Fruit fly (Drosophila melanogaster) whole organism, embryonic: ENCODE measurements around the gene CG46458.

ENCODE experiments used
- ATbp ChIP-seq: fragments of 200-800 bp; sonication (Bioruptor generic); optimal IDR thresholded peaks from 2 replicates; lab custom pipeline; 2017; ENCODE audit warnings: missing biosample characterization, mild to moderate bottlenecking, missing genetic modification characterization, missing genetic modification reagents
- Bdp1 ChIP-seq: fragments of 200-800 bp; sonication (Bioruptor generic); optimal IDR thresholded peaks from 3 replicates; lab custom pipeline; 2016; ENCODE audit warnings: missing biosample characterization, missing genetic modification characterization
- BtbVII ChIP-seq: fragments of 200-800 bp; sonication (Bioruptor generic); optimal IDR thresholded peaks from 3 replicates; lab custom pipeline; 2017; ENCODE audit warnings: missing biosample characterization, mild to moderate bottlenecking, missing genetic modification characterization
- CG10267 ChIP-seq: fragments of 200-800 bp; sonication (Bioruptor generic); optimal IDR thresholded peaks from 2 replicates; lab custom pipeline; 2018; ENCODE audit warnings: missing biosample characterization, mild to moderate bottlenecking, missing genetic modification characterization, moderate library complexity
- CG10431 ChIP-seq: fragments of 200-800 bp; sonication (Bioruptor generic); optimal IDR thresholded peaks from 3 replicates; lab custom pipeline; 2018; ENCODE audit warnings: missing biosample characterization, mild to moderate bottlenecking, missing genetic modification characterization
- CG11695 ChIP-seq: fragments of 200-800 bp; sonication (Bioruptor generic); IDR thresholded peaks from 3 replicates; pipeline ENCODE4 v1.3.6; 2022; ENCODE audit warnings: missing biosample characterization, missing genetic modification characterization
- CG12071 ChIP-seq: fragments of 200-800 bp; sonication (Bioruptor generic); optimal IDR thresholded peaks from 3 replicates; lab custom pipeline; 2018; ENCODE audit warnings: missing biosample characterization, mild to moderate bottlenecking, missing genetic modification characterization
- CG12744 ChIP-seq: fragments of 200-800 bp; sonication (Bioruptor generic); optimal IDR thresholded peaks from 2 replicates; lab custom pipeline; 2016; ENCODE audit warnings: missing biosample characterization, missing genetic modification characterization
- CG13775 ChIP-seq: fragments of 200-800 bp; sonication (Bioruptor generic); optimal IDR thresholded peaks from 3 replicates; lab custom pipeline; 2017; ENCODE audit warnings: missing biosample characterization, mild to moderate bottlenecking, missing genetic modification characterization
- CG14014 ChIP-seq: fragments of 200-800 bp; sonication (Bioruptor generic); IDR thresholded peaks from 2 replicates; pipeline ENCODE4 v1.3.6; 2022; ENCODE audit warnings: missing biosample characterization, missing genetic modification characterization
- CG15514 ChIP-seq: fragments of 200-800 bp; sonication (Bioruptor generic); optimal IDR thresholded peaks from 3 replicates; lab custom pipeline; 2017; ENCODE audit warnings: missing biosample characterization, missing genetic modification characterization, mild to moderate bottlenecking, moderate library complexity, missing genetic modification reagents
- CG17612 ChIP-seq: fragments of 200-800 bp; sonication (Bioruptor generic); IDR thresholded peaks from 2 replicates; pipeline ENCODE4 v1.3.6; 2022; ENCODE audit warnings: missing biosample characterization, missing genetic modification characterization
- CG2678 ChIP-seq: fragments of 200-800 bp; sonication (Bioruptor generic); optimal IDR thresholded peaks from 3 replicates; lab custom pipeline; 2019; ENCODE audit warnings: missing biosample characterization, mild to moderate bottlenecking, missing genetic modification characterization, moderate library complexity
- CG2889 ChIP-seq: fragments of 200-800 bp; sonication (Bioruptor generic); IDR thresholded peaks from 3 replicates; pipeline ENCODE4 v1.3.6; 2022; ENCODE audit warnings: missing biosample characterization, missing genetic modification characterization
- CG3065 ChIP-seq: fragments of 200-800 bp; sonication (Bioruptor generic); optimal IDR thresholded peaks from 2 replicates; lab custom pipeline; 2016; ENCODE audit warnings: missing biosample characterization, missing genetic modification characterization
- CG32767 ChIP-seq: fragments of 200-800 bp; sonication (Bioruptor generic); IDR thresholded peaks from 2 replicates; pipeline ENCODE4 v1.3.6; 2022; ENCODE audit warnings: missing biosample characterization, missing genetic modification characterization
- CG4282 ChIP-seq: fragments of 200-800 bp; sonication (Bioruptor generic); optimal IDR thresholded peaks from 2 replicates; lab custom pipeline; 2016; ENCODE audit warnings: missing biosample characterization, missing genetic modification characterization
- CG4328 ChIP-seq: fragments of 200-800 bp; sonication (Bioruptor generic); optimal IDR thresholded peaks from 3 replicates; lab custom pipeline; 2017; ENCODE audit warnings: missing biosample characterization, missing genetic modification reagents, missing genetic modification characterization
- CG4617 ChIP-seq: fragments of 200-800 bp; sonication (Bioruptor generic); optimal IDR thresholded peaks from 3 replicates; lab custom pipeline; 2016; ENCODE audit warnings: missing biosample characterization, missing genetic modification characterization, borderline replicate concordance
- CG7271 ChIP-seq: fragments of 200-800 bp; sonication (Bioruptor generic); optimal IDR thresholded peaks from 2 replicates; lab custom pipeline; 2018; ENCODE audit warnings: missing biosample characterization, mild to moderate bottlenecking, missing genetic modification characterization, moderate library complexity
- Dip3 ChIP-seq: fragments of 200-800 bp; sonication (Bioruptor generic); optimal IDR thresholded peaks from 3 replicates; lab custom pipeline; 2016; ENCODE audit warnings: missing biosample characterization, missing genetic modification characterization
- E2f1 ChIP-seq: fragments of 200-800 bp; sonication (Bioruptor generic); IDR thresholded peaks from 2 replicates; pipeline ENCODE4 v1.3.6; 2022; ENCODE audit warnings: missing biosample characterization, missing genetic modification characterization
- Lim3 ChIP-seq: fragments of 200-800 bp; sonication (Bioruptor generic); IDR thresholded peaks from 2 replicates; pipeline ENCODE4 v1.3.6; 2022; ENCODE audit warnings: missing biosample characterization, missing genetic modification characterization
- NC2α ChIP-seq: fragments of 200-800 bp; sonication (Bioruptor generic); optimal IDR thresholded peaks from 2 replicates; lab custom pipeline; 2016; ENCODE audit warnings: missing biosample characterization, missing genetic modification characterization
- Nf-YA ChIP-seq: fragments of 200-800 bp; sonication (Bioruptor generic); IDR thresholded peaks from 2 replicates; pipeline ENCODE4 v1.3.6; 2022; ENCODE audit warnings: missing biosample characterization, missing genetic modification characterization
- Oli ChIP-seq: fragments of 200-800 bp; sonication (Bioruptor generic); optimal IDR thresholded peaks from 2 replicates; lab custom pipeline; 2018; ENCODE audit warnings: missing biosample characterization, mild to moderate bottlenecking, missing genetic modification characterization, moderate library complexity
- PHDP ChIP-seq: fragments of 200-800 bp; sonication (Bioruptor generic); optimal IDR thresholded peaks from 3 replicates; lab custom pipeline; 2018; ENCODE audit warnings: missing biosample characterization, mild to moderate bottlenecking, missing genetic modification characterization, moderate library complexity
- Side ChIP-seq: fragments of 200-800 bp; sonication (Bioruptor generic); optimal IDR thresholded peaks from 2 replicates; lab custom pipeline; 2016; ENCODE audit warnings: missing biosample characterization, missing genetic modification characterization
- Stat92E ChIP-seq, 3 experiments: fragments of >200 bp in 2 of 3; fragments of 200-800 bp in 1 of 3; sonication (Bioruptor generic) in 1 of 3; optimal IDR thresholded peaks; 2 replicates each; lab custom pipeline; 2017 to 2019; ENCODE audit warnings: missing biosample characterization in 3 of 3, missing genetic modification characterization in 3 of 3, mild to moderate bottlenecking in 1 of 3, moderate library complexity in 1 of 3
- abd-A ChIP-seq: fragments of 200-800 bp; sonication (Bioruptor generic); optimal IDR thresholded peaks from 3 replicates; lab custom pipeline; 2019; ENCODE audit warnings: missing biosample characterization, mild to moderate bottlenecking, missing genetic modification characterization, moderate library complexity
- ap ChIP-seq: fragments of 200-800 bp; sonication (Bioruptor generic); IDR thresholded peaks from 2 replicates; pipeline ENCODE4 v1.3.6; 2022; ENCODE audit warnings: missing biosample characterization, missing genetic modification characterization
- ara ChIP-seq: fragments of 200-800 bp; sonication (Bioruptor generic); IDR thresholded peaks from 2 replicates; pipeline ENCODE4 v1.3.6; 2022; ENCODE audit warnings: missing biosample characterization, missing genetic modification characterization
- cad ChIP-seq: fragments of >200 bp; optimal IDR thresholded peaks from 2 replicates; lab custom pipeline; 2017; ENCODE audit warnings: missing biosample characterization, missing genetic modification characterization
- dmrt99B ChIP-seq: fragments of 200-800 bp; sonication (Bioruptor generic); optimal IDR thresholded peaks from 2 replicates; lab custom pipeline; 2018; ENCODE audit warnings: missing biosample characterization, mild to moderate bottlenecking, missing genetic modification characterization, moderate library complexity
- esg ChIP-seq: fragments of 200-800 bp; sonication (Bioruptor generic); conservative IDR thresholded peaks from 2 replicates; pipeline ENCODE4 v1.3.6; 2022; ENCODE audit warnings: missing biosample characterization, missing genetic modification characterization
- fd96Cb ChIP-seq: fragments of 200-800 bp; sonication (Bioruptor generic); optimal IDR thresholded peaks from 2 replicates; lab custom pipeline; 2018; ENCODE audit warnings: missing biosample characterization, mild to moderate bottlenecking, missing genetic modification characterization, moderate library complexity
- ham ChIP-seq: fragments of 200-800 bp; sonication (Bioruptor generic); IDR thresholded peaks from 2 replicates; pipeline ENCODE4 v1.3.6; 2022; ENCODE audit warnings: missing biosample characterization, missing genetic modification characterization
- hb ChIP-seq: fragments of 200-800 bp; sonication (Bioruptor generic); IDR thresholded peaks from 3 replicates; pipeline ENCODE4 v1.3.6; 2022; ENCODE audit warnings: missing biosample characterization, missing genetic modification characterization; ENCODE audit not compliant: partially characterized antibody
- kay ChIP-seq: fragments of 200-800 bp; sonication (Bioruptor generic); optimal IDR thresholded peaks from 2 replicates; lab custom pipeline; 2016; ENCODE audit warnings: missing biosample characterization, missing genetic modification characterization
- ken ChIP-seq: fragments of 200-800 bp; sonication (Bioruptor generic); IDR thresholded peaks from 3 replicates; pipeline ENCODE4 v1.3.6; 2022; ENCODE audit warnings: missing biosample characterization, missing genetic modification characterization
- knrl ChIP-seq: fragments of 200-800 bp; sonication (Bioruptor generic); IDR thresholded peaks from 3 replicates; pipeline ENCODE4 v1.3.6; 2022; ENCODE audit warnings: missing biosample characterization, missing genetic modification characterization; ENCODE audit not compliant: partially characterized antibody
- nau ChIP-seq: fragments of 200-800 bp; sonication (Bioruptor generic); optimal IDR thresholded peaks from 3 replicates; lab custom pipeline; 2017; ENCODE audit warnings: missing biosample characterization, mild to moderate bottlenecking, missing genetic modification characterization, missing genetic modification reagents
- otp ChIP-seq: fragments of 200-800 bp; sonication (Bioruptor generic); IDR thresholded peaks from 3 replicates; pipeline ENCODE4, ENCODE4 v1.3.6; 2022; ENCODE audit warnings: missing biosample characterization, missing genetic modification characterization
- pho ChIP-seq: fragments of 200-800 bp; sonication (Bioruptor generic); optimal IDR thresholded peaks from 2 replicates; lab custom pipeline; 2016; ENCODE audit warnings: missing biosample characterization, missing genetic modification characterization
- pzg ChIP-seq: fragments of 200-800 bp; sonication (Bioruptor generic); optimal IDR thresholded peaks from 3 replicates; lab custom pipeline; 2018; ENCODE audit warnings: missing biosample characterization, mild to moderate bottlenecking, missing genetic modification characterization, moderate library complexity
- shn ChIP-seq: fragments of 200-800 bp; sonication (Bioruptor generic); optimal IDR thresholded peaks from 3 replicates; lab custom pipeline; 2016; ENCODE audit warnings: missing biosample characterization, missing genetic modification characterization
- sob ChIP-seq: fragments of 200-800 bp; sonication (Bioruptor generic); IDR thresholded peaks from 2 replicates; pipeline ENCODE4 v1.3.6; 2022; ENCODE audit warnings: missing biosample characterization, missing genetic modification characterization
- tgo ChIP-seq: fragments of 200-800 bp; sonication (Bioruptor generic); IDR thresholded peaks from 3 replicates; pipeline ENCODE4 v1.3.6; 2022; ENCODE audit warnings: missing biosample characterization, missing genetic modification characterization
- unpg ChIP-seq: fragments of 200-800 bp; sonication (Bioruptor generic); optimal IDR thresholded peaks from 3 replicates; lab custom pipeline; 2018; ENCODE audit warnings: missing biosample characterization, mild to moderate bottlenecking, missing genetic modification characterization, moderate library complexity
- usp ChIP-seq: fragments of >200 bp; optimal IDR thresholded peaks from 2 replicates; lab custom pipeline; 2017; ENCODE audit warnings: missing biosample characterization, missing genetic modification characterization
- zen ChIP-seq: fragments of 200-800 bp; sonication (Bioruptor generic); optimal IDR thresholded peaks from 3 replicates; lab custom pipeline; 2018; ENCODE audit warnings: missing biosample characterization, mild to moderate bottlenecking, missing genetic modification characterization, moderate library complexity

Gene CG46458

DNA sequence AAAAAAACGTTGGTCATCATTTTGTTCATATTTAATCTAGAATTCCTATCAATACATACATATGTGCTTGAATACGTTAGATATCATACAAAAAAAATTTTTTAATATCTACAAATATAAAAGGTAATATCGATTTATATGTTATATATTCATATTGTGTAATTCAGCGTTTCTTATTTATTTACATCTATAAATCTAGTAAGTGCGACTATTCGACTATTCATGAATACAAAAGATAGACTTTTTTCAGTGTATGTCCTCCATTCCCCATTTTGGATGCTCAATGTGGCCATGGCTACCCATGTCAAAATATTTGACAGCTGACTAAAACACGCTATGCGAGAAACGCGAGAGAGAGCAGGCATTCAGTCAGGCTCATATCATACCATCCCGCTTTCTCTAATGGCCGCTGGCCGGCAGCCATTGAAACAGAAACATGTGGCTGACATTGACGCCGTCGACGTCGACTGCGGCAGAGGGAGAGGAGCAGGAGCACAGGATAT lies 54.8 kb downstream of the CG46458 start (continued):
- TF ChIP-seq E2f1 (peak; percentile 40), CG13775 (GFP tag; lab: Kevin White, UChicago) (peak; percentile 73), Oli (tag; lab: Kevin White, UChicago) (peak; percentile 78), fd96Cb (tag; lab: Kevin White, UChicago) (peak; percentile 86), ATbp (GFP tag; lab: Kevin White, UChicago) (peak; percentile 67), BtbVII (GFP tag; lab: Kevin White, UChicago) (peak; percentile 39), unpg (GFP tag; lab: Kevin White, UChicago) (peak; percentile 84), CG17612 (GFP tag; lab: Robert Waterston, UW) (no peak), otp (GFP tag; lab: Robert Waterston, UW) (no peak), Nf-YA (GFP tag; lab: Robert Waterston, UW) (no peak), kay (GFP tag; lab: Kevin White, UChicago) (peak; percentile 22), tgo (GFP tag; lab: Robert Waterston, UW) (peak; percentile 72), CG12744 (GFP tag; lab: Kevin White, UChicago) (no peak), zen (tag; lab: Kevin White, UChicago) (peak; percentile 76), CG2678 (tag; lab: Kevin White, UChicago) (peak; percentile 87), dmrt99B (tag; lab: Kevin White, UChicago) (peak; percentile 84), cad (no peak), CG32767 (GFP tag; lab: Robert Waterston, UW) (peak; percentile 20; the same call in 1 of the 2 replicates), Lim3 (GFP tag; lab: Robert Waterston, UW) (no peak), PHDP (tag; lab: Kevin White, UChicago) (peak; percentile 76), CG7271 (tag; lab: Kevin White, UChicago) (peak; percentile 33), hb (GFP tag; lab: Robert Waterston, UW) (no peak), usp (GFP tag; lab: Kevin White, UChicago) (no peak), CG2889 (no peak), abd-A (tag; lab: Kevin White, UChicago) (no peak), CG12071 (no peak), Side (GFP tag; lab: Kevin White, UChicago) (no peak), Stat92E (GFP tag; optimal IDR thresholded peaks at IDR 0.05; lab: Kevin White, UChicago) (peak in 1 of 3 experiments; percentile 65), CG11695 (peak; percentile 67; the same call in 2 of the 3 replicates), CG14014 (GFP tag; lab: Robert Waterston, UW) (no peak), CG15514 (GFP tag; lab: Kevin White, UChicago) (peak; percentile 26), CG10267 (tag; lab: Kevin White, UChicago) (peak; percentile 84), ken (no peak), CG4328 (GFP tag; lab: Kevin White, UChicago) (peak; percentile 8), Dip3 (GFP tag; lab: Kevin White, UChicago) (no peak), CG4617 (GFP tag; lab: Kevin White, UChicago) (no peak), esg (GFP tag; lab: Robert Waterston, UW) (peak; percentile 62), CG3065 (peak; percentile 24), pho (peak; percentile 2), sob (no peak), Bdp1 (no peak), ara (GFP tag; lab: Robert Waterston, UW) (peak; percentile 80), pzg (GFP tag; lab: Kevin White, UChicago) (no peak), CG4282 (GFP tag; lab: Kevin White, UChicago) (no peak), CG10431 (no peak), ap (GFP tag; lab: Robert Waterston, UW) (no peak), ham (GFP tag; lab: Robert Waterston, UW) (no peak), nau (GFP tag; lab: Kevin White, UChicago) (peak; percentile 57), shn (GFP tag; lab: Kevin White, UChicago) (no peak), NC2α (GFP tag; lab: Kevin White, UChicago) (no peak), knrl (GFP tag; lab: Robert Waterston, UW) (no peak)
